Worm (Caenorhabditis elegans): Measurements from ENCODE around the gene srd-33.

ce11 chrV:4922024-4922423 lies 49.9 kb downstream of the srd-33 start, which contains the start of gene srh-22:
- no peak for TF ChIP-seq hlh-6 (tag; optimal IDR thresholded peaks at IDR 0.05)
- TF ChIP-seq rnt-1 (tag; optimal IDR thresholded peaks at IDR 0.05), result no peak

Measured in whole organism, late embryonic.